Fruit fly (Drosophila melanogaster) whole organism, wandering third instar larva: Measurements from ENCODE around the gene CG43273.

Source experiments
- CG32264 ChIP-seq: fragments of 200-800 bp; sonication (Bioruptor generic); optimal IDR thresholded peaks from 2 replicates; lab custom pipeline; 2016; ENCODE audit warnings: missing biosample characterization, missing genetic modification characterization
- Hnf4 ChIP-seq: fragments of 200-800 bp; sonication (Bioruptor generic); optimal IDR thresholded peaks from 2 replicates; lab custom pipeline; 2016; ENCODE audit warnings: missing biosample characterization, mild to moderate bottlenecking, missing genetic modification characterization
- Jra ChIP-seq: sonication (Bioruptor generic); optimal IDR thresholded peaks from 2 replicates; lab custom pipeline; 2016; ENCODE audit warnings: missing biosample characterization, missing genetic modification characterization
- N ChIP-seq: fragments of >200 bp; optimal IDR thresholded peaks from 2 replicates; lab custom pipeline; 2018; ENCODE audit warnings: missing biosample characterization, missing external identifiers, missing genetic modification characterization
- Vsx2 ChIP-seq: fragments of 200-300, 225-300 bp; sonication (Bioruptor generic); optimal IDR thresholded peaks from 2 replicates; lab custom pipeline; 2018; ENCODE audit warnings: missing biosample characterization, missing genetic modification characterization; ENCODE audit not compliant: partially characterized antibody
- ey ChIP-seq: fragments of 200-800 bp; sonication (Bioruptor generic); optimal IDR thresholded peaks from 2 replicates; lab custom pipeline; 2016; ENCODE audit warnings: missing biosample characterization, missing genetic modification characterization
- fru ChIP-seq: fragments of 200-800 bp; sonication (Bioruptor generic); optimal IDR thresholded peaks from 3 replicates; lab custom pipeline; 2016; ENCODE audit warnings: missing biosample characterization, mild to moderate bottlenecking, missing genetic modification characterization
- lola ChIP-seq: fragments of >200 bp; optimal IDR thresholded peaks from 2 replicates; lab custom pipeline; 2017; ENCODE audit warnings: missing biosample characterization, missing genetic modification characterization
- pan ChIP-seq: fragments of >200 bp; optimal IDR thresholded peaks from 2 replicates; lab custom pipeline; 2017
- psq ChIP-seq: fragments of 200-800 bp; sonication (Bioruptor generic); optimal IDR thresholded peaks from 3 replicates; lab custom pipeline; 2017; ENCODE audit warnings: missing biosample characterization, mild to moderate bottlenecking, missing genetic modification characterization, moderate library complexity
- usp ChIP-seq: fragments of >200 bp; optimal IDR thresholded peaks from 2 replicates; lab custom pipeline; 2017; ENCODE audit warnings: missing biosample characterization, missing genetic modification characterization

DNA sequence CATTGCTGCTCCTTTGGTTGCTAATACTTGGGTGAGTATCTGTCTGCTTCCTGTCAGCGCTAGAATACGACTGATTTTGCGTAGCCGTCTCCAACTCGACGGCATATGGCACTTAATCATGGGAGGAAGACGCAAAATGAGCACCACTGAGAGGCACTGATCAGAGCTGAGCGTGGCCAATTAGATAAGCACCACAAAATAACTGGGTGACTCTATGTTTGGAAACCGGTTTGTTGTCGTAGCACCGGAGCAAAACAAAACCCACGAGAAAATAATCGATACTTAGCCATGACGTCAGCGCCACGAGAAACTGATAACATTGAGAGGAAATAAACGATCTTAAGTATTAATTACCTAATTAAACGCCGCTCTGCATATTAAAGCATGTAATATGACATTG, 30.6 kb upstream of the CG43273 start, which contains the start of gene Ude:
- TF ChIP-seq pan (lab: Kevin White, UChicago) (no peak), Jra (no peak), N (GFP tag; lab: Kevin White, UChicago) (no peak), fru (no peak), lola (no peak), psq (peak; percentile 11), Hnf4 (no peak), CG32264 (GFP tag; lab: Kevin White, UChicago) (no peak), Vsx2 (GFP tag; lab: Kevin White, UChicago) (peak; percentile 59), ey (GFP tag; lab: Kevin White, UChicago) (no peak), usp (GFP tag; lab: Kevin White, UChicago) (no peak)
